Worm (Caenorhabditis elegans) whole organism, young adult: ENCODE measurements around the gene Y39A3CL.3.

Experiments
- B0261.1 ChIP-seq: sonication (generic microtip); optimal IDR thresholded peaks from 2 replicates; lab custom pipeline; 2016; ENCODE audit warnings: mild to moderate bottlenecking, missing genetic modification characterization, moderate library complexity, missing compliant biosample characterization
- D2030.7 ChIP-seq: fragments of 200-800 bp; sonication (Bioruptor generic); IDR thresholded peaks from 2 replicates; pipeline ENCODE4 v1.3.6; 2022; ENCODE audit warnings: missing genetic modification reagents, missing genetic modification characterization, missing compliant biosample characterization
- F10E7.11 ChIP-seq: sonication (generic microtip); optimal IDR thresholded peaks from 2 replicates; lab custom pipeline; 2017; ENCODE audit warnings: mild to moderate bottlenecking, missing genetic modification characterization, moderate library complexity, missing compliant biosample characterization
- F57C9.4 ChIP-seq: sonication (generic microtip); optimal IDR thresholded peaks from 2 replicates; lab custom pipeline; 2017; ENCODE audit warnings: mild to moderate bottlenecking, missing genetic modification characterization, missing compliant biosample characterization
- K12H6.12 ChIP-seq: fragments of 200-800 bp; sonication (Bioruptor generic); optimal IDR thresholded peaks from 2 replicates; lab custom pipeline; 2018; ENCODE audit warnings: mild to moderate bottlenecking, missing genetic modification characterization, missing compliant biosample characterization
- T26A5.8 ChIP-seq: sonication (generic microtip); optimal IDR thresholded peaks from 2 replicates; lab custom pipeline; 2016; ENCODE audit warnings: missing genetic modification characterization, missing compliant biosample characterization
- Y79H2A.3 ChIP-seq: fragments of 200-800 bp; sonication (Bioruptor generic); conservative IDR thresholded peaks from 2 replicates; pipeline ENCODE4 v1.3.6; 2022; ENCODE audit warnings: missing genetic modification reagents, missing genetic modification characterization, missing compliant biosample characterization
- akir-1 ChIP-seq: fragments of 200-800 bp; sonication (Bioruptor generic); optimal IDR thresholded peaks from 2 replicates; lab custom pipeline; 2018; ENCODE audit warnings: mild to moderate bottlenecking, missing genetic modification characterization, moderate library complexity, missing compliant biosample characterization
- atf-7 ChIP-seq: sonication (generic microtip); optimal IDR thresholded peaks from 2 replicates; lab custom pipeline; 2017; ENCODE audit warnings: mild to moderate bottlenecking, missing genetic modification characterization, missing compliant biosample characterization
- athp-1 ChIP-seq: sonication (generic microtip); optimal IDR thresholded peaks from 2 replicates; lab custom pipeline; 2017; ENCODE audit warnings: mild to moderate bottlenecking, missing genetic modification characterization, missing compliant biosample characterization
- attf-5 ChIP-seq: fragments of 200-800 bp; sonication (Bioruptor generic); optimal IDR thresholded peaks from 2 replicates; lab custom pipeline; 2018; ENCODE audit warnings: mild to moderate bottlenecking, missing genetic modification characterization, missing compliant biosample characterization
- bed-1 ChIP-seq: fragments of 200-800 bp; sonication (Bioruptor generic); IDR thresholded peaks from 2 replicates; pipeline ENCODE4 v1.3.6; 2022; ENCODE audit warnings: missing genetic modification reagents, missing genetic modification characterization, missing compliant biosample characterization
- bed-2 ChIP-seq: fragments of 200-800 bp; sonication (Bioruptor generic); IDR thresholded peaks from 2 replicates; pipeline ENCODE4 v1.3.6; 2022; ENCODE audit warnings: missing genetic modification reagents, missing genetic modification characterization, missing compliant biosample characterization
- cebp-1 ChIP-seq, 2 experiments: fragments of 200-800 bp in 1 of 2; sonication (Bioruptor generic) in 1 of 2; sonication (generic microtip) in 1 of 2; IDR thresholded peaks in 1 of 2; optimal IDR thresholded peaks in 1 of 2; 2 replicates each; pipeline versions ENCODE4 v1.3.6 to Lab custom; 2017 to 2022; ENCODE audit warnings: missing compliant biosample characterization in 2 of 2, missing genetic modification characterization in 2 of 2, mild to moderate bottlenecking in 1 of 2, missing genetic modification reagents in 1 of 2, moderate library complexity in 1 of 2
- ceh-100 ChIP-seq: fragments of 200-800 bp; sonication (Bioruptor generic); IDR thresholded peaks from 2 replicates; pipeline ENCODE4 v1.3.6; 2022; ENCODE audit warnings: missing genetic modification reagents, missing genetic modification characterization, missing compliant biosample characterization
- ceh-27 ChIP-seq: fragments of 200-800 bp; sonication (Bioruptor generic); optimal IDR thresholded peaks from 2 replicates; lab custom pipeline; 2018; ENCODE audit warnings: mild to moderate bottlenecking, missing genetic modification characterization, moderate library complexity, missing compliant biosample characterization
- ceh-58 ChIP-seq: fragments of 200-800 bp; sonication (Bioruptor generic); IDR thresholded peaks from 2 replicates; pipeline ENCODE4 v1.3.6; 2022; ENCODE audit warnings: missing genetic modification characterization, missing compliant biosample characterization
- ceh-91 ChIP-seq: fragments of 200-800 bp; sonication (Bioruptor generic); IDR thresholded peaks from 2 replicates; pipeline ENCODE4 v1.3.6; 2022; ENCODE audit warnings: missing genetic modification reagents, missing genetic modification characterization, missing compliant biosample characterization
- chd-7 ChIP-seq: sonication (generic microtip); optimal IDR thresholded peaks from 2 replicates; lab custom pipeline; 2016; ENCODE audit warnings: mild to moderate bottlenecking, missing genetic modification characterization, moderate library complexity, missing compliant biosample characterization
- dpl-1 ChIP-seq: fragments of 150-350 bp; optimal IDR thresholded peaks from 2 replicates; lab custom pipeline; 2014; ENCODE audit warnings: missing biosample characterization, missing genetic modification reagents, missing genetic modification characterization
- fkh-3 ChIP-seq: sonication (generic microtip); optimal IDR thresholded peaks from 2 replicates; lab custom pipeline; 2016; ENCODE audit warnings: mild to moderate bottlenecking, missing genetic modification characterization, missing compliant biosample characterization
- hlh-12 ChIP-seq: sonication (generic microtip); optimal IDR thresholded peaks from 2 replicates; lab custom pipeline; 2016; ENCODE audit warnings: missing genetic modification characterization, missing compliant biosample characterization
- hmg-1.2 ChIP-seq: fragments of 200-800 bp; sonication (Bioruptor generic); IDR thresholded peaks from 2 replicates; pipeline ENCODE4 v1.3.6; 2022; ENCODE audit warnings: missing genetic modification reagents, missing genetic modification characterization, missing compliant biosample characterization
- hmg-20 ChIP-seq: fragments of 200-800 bp; sonication (Bioruptor generic); IDR thresholded peaks from 2 replicates; pipeline ENCODE4 v1.3.6; 2022; ENCODE audit warnings: missing genetic modification reagents, missing genetic modification characterization, missing compliant biosample characterization
- hrde-1 ChIP-seq: sonication (generic microtip); optimal IDR thresholded peaks from 2 replicates; lab custom pipeline; 2016; ENCODE audit warnings: missing genetic modification characterization, mild to moderate bottlenecking, missing compliant biosample characterization, moderate library complexity, missing genotype, missing genetic modification reagents, borderline replicate concordance
- hsf-1 ChIP-seq: fragments of 200-800 bp; sonication (Bioruptor generic); IDR thresholded peaks from 2 replicates; pipeline ENCODE4 v1.3.6; 2022; ENCODE audit warnings: missing genetic modification reagents, missing genetic modification characterization, missing compliant biosample characterization
- lin-40 ChIP-seq: sonication (generic microtip); optimal IDR thresholded peaks from 2 replicates; lab custom pipeline; 2016; ENCODE audit warnings: missing genetic modification characterization, mild to moderate bottlenecking, missing compliant biosample characterization, missing genotype, missing genetic modification reagents
- lsl-1 ChIP-seq: fragments of 200-800 bp; sonication (Bioruptor generic); optimal IDR thresholded peaks from 2 replicates; lab custom pipeline; 2018; ENCODE audit warnings: mild to moderate bottlenecking, missing genetic modification characterization, moderate library complexity, missing compliant biosample characterization
- mel-28 ChIP-seq: sonication (generic microtip); optimal IDR thresholded peaks from 2 replicates; lab custom pipeline; 2016; ENCODE audit warnings: borderline replicate concordance, mild to moderate bottlenecking, missing genetic modification characterization, missing compliant biosample characterization
- nhr-27 ChIP-seq: fragments of 200-800 bp; sonication (Bioruptor generic); optimal IDR thresholded peaks from 2 replicates; lab custom pipeline; 2018; ENCODE audit warnings: mild to moderate bottlenecking, missing genetic modification characterization, moderate library complexity, missing compliant biosample characterization
- nhr-80 ChIP-seq: sonication (generic microtip); optimal IDR thresholded peaks from 2 replicates; lab custom pipeline; 2016; ENCODE audit warnings: missing genetic modification characterization, missing compliant biosample characterization
- pha-4 ChIP-seq: fragments of 150-350 bp; sonication (generic microtip); optimal IDR thresholded peaks from 2 replicates; lab custom pipeline; 2014; ENCODE audit warnings: missing biosample characterization, missing genetic modification reagents, missing genetic modification characterization
- rec-8 ChIP-seq, 2 experiments: sonication (generic microtip); optimal IDR thresholded peaks; 2 replicates each; lab custom pipeline; 2016; ENCODE audit warnings: mild to moderate bottlenecking in 2 of 2, missing genetic modification characterization in 2 of 2, missing genetic modification reagents in 2 of 2, missing genotype in 2 of 2, missing biosample characterization in 1 of 2, missing compliant biosample characterization in 1 of 2, moderate library complexity in 1 of 2
- rpc-1 ChIP-seq, 2 experiments: fragments of 150-350 bp in 1 of 2; sonication (generic microtip) in 1 of 2; optimal IDR thresholded peaks; 2 replicates each; lab custom pipeline; 2014 to 2018; ENCODE audit warnings: missing biosample characterization in 1 of 2, missing genetic modification characterization in 1 of 2, missing genetic modification reagents in 1 of 2, missing genotype in 1 of 2
- snpc-1.1 ChIP-seq: sonication (generic microtip); optimal IDR thresholded peaks from 2 replicates; lab custom pipeline; 2017; ENCODE audit warnings: missing genetic modification characterization, mild to moderate bottlenecking, missing compliant biosample characterization, antibody characterized with exemption, moderate library complexity, missing genotype, missing genetic modification reagents; ENCODE audit not compliant: insufficient read depth
- snpc-1.3 ChIP-seq: sonication (generic microtip); optimal IDR thresholded peaks from 2 replicates; lab custom pipeline; 2017; ENCODE audit warnings: missing genetic modification characterization, mild to moderate bottlenecking, missing compliant biosample characterization, antibody characterized with exemption, moderate library complexity, missing genotype, missing genetic modification reagents; ENCODE audit not compliant: insufficient read depth
- tbp1 ChIP-seq: fragments of 200-800 bp; sonication (Bioruptor generic); optimal IDR thresholded peaks from 2 replicates; lab custom pipeline; 2018; ENCODE audit warnings: mild to moderate bottlenecking, missing genetic modification characterization, missing compliant biosample characterization
- unc-130 ChIP-seq: sonication (generic microtip); optimal IDR thresholded peaks from 2 replicates; lab custom pipeline; 2016; ENCODE audit warnings: missing genetic modification reagents, missing genetic modification characterization, missing compliant biosample characterization
- unc-62 ChIP-seq: fragments of 150-350 bp; optimal IDR thresholded peaks from 2 replicates; lab custom pipeline; 2014; ENCODE audit warnings: missing biosample characterization, missing genetic modification reagents, missing genetic modification characterization
- zim-3 ChIP-seq: sonication (generic microtip); optimal IDR thresholded peaks from 2 replicates; lab custom pipeline; 2017; ENCODE audit warnings: mild to moderate bottlenecking, missing genetic modification characterization, moderate library complexity, missing compliant biosample characterization

The Y39A3CL.3 gene

DNA sequence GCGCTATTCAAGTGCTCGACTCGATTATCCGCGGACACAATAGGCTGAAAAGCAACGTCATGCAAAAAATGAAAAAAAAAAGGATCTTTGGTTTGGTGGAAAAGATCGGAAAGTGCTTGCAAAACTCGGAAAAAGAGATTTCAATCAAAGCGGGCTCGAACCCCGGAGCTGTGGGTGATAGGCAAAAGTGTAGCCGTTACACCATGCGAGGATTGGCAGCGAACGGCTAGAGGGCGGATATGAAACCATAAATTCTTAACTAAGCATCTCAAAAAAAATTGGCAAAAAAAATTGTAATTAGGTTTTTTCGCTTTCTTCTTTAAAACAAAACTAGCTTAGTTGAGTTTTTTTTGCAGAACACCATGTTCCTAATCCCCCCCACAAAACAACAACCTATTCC is 33.1 kb upstream of the Y39A3CL.3 start (continued):
- TF ChIP-seq cebp-1 (GFP tag; IDR thresholded peaks at IDR 0.05; lab: Robert Waterston, UW) (no peak), cebp-1 (tag; optimal IDR thresholded peaks at IDR 0.05; lab: Kevin White, UChicago) (peak; percentile 4), hsf-1 (GFP tag; lab: Robert Waterston, UW) (no peak), akir-1 (GFP tag; lab: Kevin White, UChicago) (no peak), fkh-3 (tag; lab: Kevin White, UChicago) (no peak), hmg-1.2 (GFP tag; lab: Robert Waterston, UW) (0 out of 2 replicates have a peak, but pooled peaks have one; percentile 11), ceh-91 (GFP tag; lab: Robert Waterston, UW) (no peak), hmg-20 (GFP tag; lab: Robert Waterston, UW) (no peak), F10E7.11 (no peak), ceh-27 (no peak), attf-5 (GFP tag; lab: Kevin White, UChicago) (no peak), Y79H2A.3 (GFP tag; lab: Robert Waterston, UW) (no peak), atf-7 (tag; lab: Kevin White, UChicago) (no peak), dpl-1 (GFP tag; lab: Kevin White, UChicago) (no peak), tbp1 (peak; percentile 91), nhr-27 (tag; lab: Kevin White, UChicago) (no peak), D2030.7 (GFP tag; lab: Robert Waterston, UW) (no peak), nhr-80 (tag; lab: Kevin White, UChicago) (no peak), ceh-58 (GFP tag; lab: Robert Waterston, UW) (no peak), bed-1 (no peak), rec-8 (tag; optimal IDR thresholded peaks at IDR 0.05; lab: Kevin White, UChicago) (peak; percentile 17), snpc-1.3 (no peak), snpc-1.1 (tag; lab: Kevin White, UChicago) (no peak), mel-28 (no peak), K12H6.12 (no peak), T26A5.8 (no peak), chd-7 (tag; lab: Kevin White, UChicago) (peak; percentile 42), lin-40 (tag; lab: Kevin White, UChicago) (no peak), F57C9.4 (tag; lab: Kevin White, UChicago) (no peak)
- TF ChIP-seq, all 124 proteins: peak for 16

DNA sequence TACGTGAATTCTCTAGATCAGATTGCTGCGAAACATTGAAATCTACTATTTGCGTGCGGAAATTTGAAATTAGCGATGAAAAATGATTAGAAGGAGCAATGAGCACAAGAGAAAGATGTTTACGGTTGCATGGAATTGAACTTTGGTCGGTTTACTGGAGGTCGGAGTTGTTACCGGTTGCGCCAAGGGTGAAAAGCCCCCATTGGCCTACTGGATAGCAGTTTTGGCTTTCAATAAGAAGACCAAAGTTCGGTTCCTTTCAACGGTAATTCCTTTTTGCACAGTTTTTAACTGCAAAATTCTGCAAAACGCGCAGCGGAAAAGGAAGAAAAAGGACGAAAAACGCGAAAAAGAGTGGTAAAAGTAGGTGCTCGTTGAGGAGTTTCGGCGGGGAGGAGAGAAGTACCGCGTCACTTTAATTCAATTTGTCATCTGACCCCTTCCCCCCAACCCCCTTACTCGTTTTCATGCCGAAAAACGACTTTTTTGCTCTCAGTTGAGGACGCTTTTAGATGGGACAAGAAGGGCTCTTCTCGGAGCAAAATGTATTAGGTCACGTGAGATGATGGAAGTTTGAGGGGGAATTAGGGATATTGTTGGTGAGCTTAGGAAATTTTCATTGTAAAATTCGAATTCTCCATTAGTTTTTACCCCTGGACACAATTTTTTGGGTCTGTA is 32.0 kb upstream of the Y39A3CL.3 start:
- no peak for TF ChIP-seq unc-62 (GFP tag; lab: Kevin White, UChicago)
- TF ChIP-seq ceh-100 (GFP tag; lab: Robert Waterston, UW) = no peak
- no peak for TF ChIP-seq pha-4 (tag; lab: Kevin White, UChicago)
- TF ChIP-seq tbp1 = peak; percentile 58
- TF ChIP-seq lin-40 (tag; lab: Kevin White, UChicago) = no peak
- TF ChIP-seq lsl-1 (GFP tag; lab: Kevin White, UChicago) = no peak
- TF ChIP-seq rpc-1 (optimal IDR thresholded peaks at IDR 0.05; lab: Kevin White, UChicago) = no peak
- peak; percentile 53 for TF ChIP-seq rpc-1 (tag; optimal IDR thresholded peaks at IDR 0.05; lab: Kevin White, UChicago)
- TF ChIP-seq B0261.1 = no peak
- no peak for TF ChIP-seq hlh-12 (tag; lab: Kevin White, UChicago)
- no peak for TF ChIP-seq hrde-1 (tag; lab: Kevin White, UChicago)
- TF ChIP-seq bed-2 (GFP tag; lab: Robert Waterston, UW) = no peak
- no peak for TF ChIP-seq athp-1 (tag; lab: Kevin White, UChicago)
- TF ChIP-seq zim-3 (tag; lab: Kevin White, UChicago) = no peak
- no peak for TF ChIP-seq unc-130 (GFP tag; lab: Kevin White, UChicago)
- TF ChIP-seq, all 124 proteins: peak for 2
